Worm (Caenorhabditis elegans) whole organism, L3 larva: ENCODE data around the gene srt-48.

Experiments
- ama-1 ChIP-seq: fragments of 150-350 bp; optimal IDR thresholded peaks from 2 replicates; lab custom pipeline; 2018
- ceh-16 ChIP-seq: sonication (generic microtip); optimal IDR thresholded peaks from 2 replicates; lab custom pipeline; 2017; ENCODE audit warnings: missing biosample characterization, missing genetic modification characterization
- egl-27 ChIP-seq: sonication (generic microtip); optimal IDR thresholded peaks from 4 replicates; lab custom pipeline; 2017; ENCODE audit warnings: missing biosample characterization, missing genetic modification reagents, missing genetic modification characterization
- egl-5 ChIP-seq: fragments of 150-350 bp; optimal IDR thresholded peaks from 2 replicates; lab custom pipeline; 2017; ENCODE audit warnings: missing biosample characterization, missing genetic modification reagents, missing genetic modification characterization, inconsistent platforms
- nhr-77 ChIP-seq: fragments of 150-350 bp; optimal IDR thresholded peaks from 2 replicates; lab custom pipeline; 2014; ENCODE audit warnings: missing biosample characterization, missing genetic modification characterization

- TF ChIP-seq ama-1: no peak
- no peak for TF ChIP-seq ceh-16 (tag; lab: Kevin White, UChicago)
- TF ChIP-seq nhr-77 (tag; lab: Kevin White, UChicago): no peak
- no peak for TF ChIP-seq egl-5 (tag; lab: Kevin White, UChicago)
- TF ChIP-seq egl-27 (tag; lab: Kevin White, UChicago): no peak
These were observed at the start of gene srt-48 for ce11 chrIV:15068818-15069217.
